Worm (Caenorhabditis elegans) whole organism, L2 larva: Measurements from ENCODE around the gene srw-60.

ENCODE experiments used
- C34F6.9 ChIP-seq: fragments of 150-350 bp; optimal IDR thresholded peaks from 2 replicates; lab custom pipeline; 2014; ENCODE audit warnings: missing biosample characterization, missing genetic modification characterization
- F13H6.1 ChIP-seq: sonication (generic microtip); optimal IDR thresholded peaks from 2 replicates; lab custom pipeline; 2016; ENCODE audit warnings: missing genetic modification characterization, missing compliant biosample characterization
- R02D3.7 ChIP-seq: fragments of 150-350 bp; optimal IDR thresholded peaks from 2 replicates; lab custom pipeline; 2014; ENCODE audit warnings: missing biosample characterization, missing genetic modification characterization
- ZK546.5 ChIP-seq: sonication (generic microtip); optimal IDR thresholded peaks from 2 replicates; lab custom pipeline; 2017; ENCODE audit warnings: missing biosample characterization, missing genetic modification characterization
- alr-1 ChIP-seq: fragments of 150-350 bp; optimal IDR thresholded peaks from 2 replicates; lab custom pipeline; 2014; ENCODE audit warnings: missing biosample characterization, missing genetic modification characterization
- ceh-16 ChIP-seq: fragments of 150-350 bp; optimal IDR thresholded peaks from 2 replicates; lab custom pipeline; 2014; ENCODE audit warnings: missing biosample characterization, missing genetic modification characterization
- ceh-82 ChIP-seq: fragments of 150-350 bp; optimal IDR thresholded peaks from 2 replicates; lab custom pipeline; 2014; ENCODE audit warnings: missing biosample characterization, missing genetic modification characterization
- crh-2 ChIP-seq: sonication (generic microtip); optimal IDR thresholded peaks from 2 replicates; lab custom pipeline; 2017; ENCODE audit warnings: missing biosample characterization, missing genetic modification characterization
- dmd-4 ChIP-seq: sonication (generic microtip); optimal IDR thresholded peaks from 2 replicates; lab custom pipeline; 2017; ENCODE audit warnings: missing biosample characterization, missing genetic modification characterization
- egl-27 ChIP-seq: sonication (generic microtip); optimal IDR thresholded peaks from 3 replicates; lab custom pipeline; 2017; ENCODE audit warnings: missing biosample characterization, missing genetic modification reagents, missing genetic modification characterization
- elt-1 ChIP-seq: fragments of 150-350 bp; optimal IDR thresholded peaks from 2 replicates; lab custom pipeline; 2014; ENCODE audit warnings: missing biosample characterization, missing genetic modification characterization
- fos-1 ChIP-seq: fragments of 150-350 bp; optimal IDR thresholded peaks from 2 replicates; lab custom pipeline; 2014; ENCODE audit warnings: missing biosample characterization, missing genetic modification characterization
- gmeb-1 ChIP-seq: fragments of 150-350 bp; optimal IDR thresholded peaks from 2 replicates; lab custom pipeline; 2014; ENCODE audit warnings: missing biosample characterization, missing genetic modification characterization
- lin-11 ChIP-seq: fragments of 150-350 bp; sonication (generic microtip); optimal IDR thresholded peaks from 2 replicates; lab custom pipeline; 2014; ENCODE audit warnings: missing biosample characterization, missing genetic modification characterization, inconsistent platforms, mixed read lengths
- lin-13 ChIP-seq: fragments of 150-350 bp; optimal IDR thresholded peaks from 2 replicates; lab custom pipeline; 2014; ENCODE audit warnings: missing biosample characterization, missing genetic modification reagents, missing genetic modification characterization
- lin-39 ChIP-seq: fragments of 150-350 bp; optimal IDR thresholded peaks from 2 replicates; lab custom pipeline; 2014; ENCODE audit warnings: missing biosample characterization, missing genetic modification reagents, missing genetic modification characterization
- lsy-2 ChIP-seq, 2 experiments: fragments of 150-350 bp in 1 of 2; sonication (generic microtip) in 1 of 2; optimal IDR thresholded peaks; 2 replicates each; lab custom pipeline; 2014 to 2017; ENCODE audit warnings: missing biosample characterization in 2 of 2, missing genetic modification characterization in 2 of 2
- mbf-1 ChIP-seq: sonication (generic microtip); optimal IDR thresholded peaks from 2 replicates; lab custom pipeline; 2017; ENCODE audit warnings: missing biosample characterization, missing genetic modification characterization
- mdl-1 ChIP-seq, 2 experiments: fragments of 150-350 bp in 1 of 2; sonication (generic microtip) in 1 of 2; optimal IDR thresholded peaks; 2 replicates each; lab custom pipeline; 2017; ENCODE audit warnings: missing biosample characterization in 2 of 2, missing genetic modification characterization in 2 of 2
- nhr-11 ChIP-seq: fragments of 150-350 bp; optimal IDR thresholded peaks from 2 replicates; lab custom pipeline; 2014; ENCODE audit warnings: missing biosample characterization, missing genetic modification characterization
- nhr-12 ChIP-seq: fragments of 150-350 bp; optimal IDR thresholded peaks from 2 replicates; lab custom pipeline; 2014; ENCODE audit warnings: missing biosample characterization, missing genetic modification characterization
- nhr-129 ChIP-seq: fragments of 150-350 bp; optimal IDR thresholded peaks from 2 replicates; lab custom pipeline; 2014; ENCODE audit warnings: missing biosample characterization, missing genetic modification characterization
- nhr-21 ChIP-seq: fragments of 150-350 bp; optimal IDR thresholded peaks from 2 replicates; lab custom pipeline; 2014; ENCODE audit warnings: missing biosample characterization, missing genetic modification characterization
- nhr-23 ChIP-seq: fragments of 150-350 bp; optimal IDR thresholded peaks from 2 replicates; lab custom pipeline; 2014; ENCODE audit warnings: missing biosample characterization, missing genetic modification reagents, missing genetic modification characterization
- nhr-237 ChIP-seq: fragments of 150-350 bp; optimal IDR thresholded peaks from 2 replicates; lab custom pipeline; 2014; ENCODE audit warnings: missing biosample characterization, missing genetic modification characterization
- nhr-25 ChIP-seq: fragments of 150-350 bp; sonication (generic microtip); optimal IDR thresholded peaks from 3 replicates; lab custom pipeline; 2014; ENCODE audit warnings: missing biosample characterization, missing genetic modification characterization
- nhr-77 ChIP-seq: fragments of 150-350 bp; optimal IDR thresholded peaks from 2 replicates; lab custom pipeline; 2014; ENCODE audit warnings: missing biosample characterization, missing genetic modification characterization
- peb-1 ChIP-seq: fragments of 150-350 bp; optimal IDR thresholded peaks from 2 replicates; lab custom pipeline; 2014; ENCODE audit warnings: missing biosample characterization, missing genetic modification characterization
- sma-3 ChIP-seq: sonication (generic microtip); optimal IDR thresholded peaks from 2 replicates; lab custom pipeline; 2016; ENCODE audit warnings: missing genetic modification reagents, missing genetic modification characterization, missing compliant biosample characterization
- sma-9 ChIP-seq, 2 experiments: fragments of 150-350 bp in 1 of 2; sonication (generic microtip) in 1 of 2; optimal IDR thresholded peaks; 2 replicates each; lab custom pipeline; 2014 to 2016; ENCODE audit warnings: missing genetic modification characterization in 2 of 2, mild to moderate bottlenecking in 1 of 2, missing biosample characterization in 1 of 2, missing compliant biosample characterization in 1 of 2, missing genetic modification reagents in 1 of 2, moderate library complexity in 1 of 2
- snpc-4 ChIP-seq: fragments of 150-350 bp; optimal IDR thresholded peaks from 2 replicates; lab custom pipeline; 2014; ENCODE audit warnings: missing biosample characterization, missing genetic modification characterization
- unc-55 ChIP-seq: fragments of 150-350 bp; sonication (generic microtip); optimal IDR thresholded peaks from 3 replicates; lab custom pipeline; 2014; ENCODE audit warnings: missing biosample characterization, missing genetic modification reagents, missing genetic modification characterization
- unc-62 ChIP-seq: fragments of 150-350 bp; optimal IDR thresholded peaks from 2 replicates; lab custom pipeline; 2014; ENCODE audit warnings: missing biosample characterization, missing genetic modification reagents, missing genetic modification characterization
- ztf-1 ChIP-seq: fragments of 200-800 bp; sonication (Bioruptor generic); conservative IDR thresholded peaks from 2 replicates; pipeline ENCODE4 v1.3.6; 2022; ENCODE audit warnings: missing genetic modification characterization, missing compliant biosample characterization
- ztf-4 ChIP-seq: fragments of 150-350 bp; optimal IDR thresholded peaks from 2 replicates; lab custom pipeline; 2014; ENCODE audit warnings: missing biosample characterization, missing genetic modification characterization

The srw-60 gene

DNA sequence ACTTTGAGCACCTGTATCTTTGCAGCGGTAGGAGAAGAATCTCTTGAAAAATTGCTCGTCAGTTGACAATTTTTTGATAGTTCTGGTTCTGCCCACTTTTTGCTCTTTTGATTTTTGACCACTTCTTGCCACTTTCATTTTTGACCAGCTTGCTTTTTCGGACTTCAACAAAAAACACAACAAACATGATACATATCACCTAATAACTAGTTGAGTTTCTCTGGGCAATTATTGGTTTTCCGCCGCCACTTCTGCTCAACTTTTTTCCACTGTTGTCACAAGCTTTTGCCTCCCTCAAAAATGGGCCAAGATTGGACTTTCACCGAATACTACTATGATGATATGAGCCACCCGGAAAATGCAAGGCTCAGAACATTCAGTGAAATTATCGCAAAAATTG lies at the start of gene srw-60:
TSS of gene srw-60 (plus strand) at position 301 of the 400 bp plus-strand sequence.
- TF ChIP-seq elt-1 (tag; lab: Kevin White, UChicago) (no peak), ZK546.5 (tag; lab: Kevin White, UChicago) (no peak), nhr-11 (tag; lab: Kevin White, UChicago) (no peak), nhr-21 (tag; lab: Kevin White, UChicago) (no peak), nhr-237 (tag; lab: Kevin White, UChicago) (no peak)

DNA sequence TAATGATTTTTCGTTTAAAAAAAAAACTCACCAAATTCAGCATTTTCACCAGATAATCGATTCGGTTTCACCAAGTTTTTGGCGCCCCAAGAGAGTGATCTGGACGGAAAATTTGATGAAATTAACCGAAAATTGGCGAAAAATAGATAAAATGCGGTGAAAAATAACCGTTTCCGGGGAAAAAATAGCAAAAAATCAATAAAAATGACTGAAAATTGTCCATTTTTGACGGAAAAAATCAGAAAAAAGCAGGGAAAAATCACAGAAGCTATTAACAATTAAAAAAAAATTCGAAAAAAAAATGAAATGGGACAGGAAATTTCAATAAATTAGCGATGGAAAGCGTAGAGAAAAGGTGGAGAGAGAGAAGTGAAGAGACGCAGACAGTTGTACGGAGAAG lies 44.9 kb upstream of the srw-60 start, which contains the start of gene ubc-15:
TSS of gene ubc-15 (minus strand) at position 101 of the 400 bp plus-strand sequence.
- no peak for TF ChIP-seq ztf-4 (tag; lab: Kevin White, UChicago)
- TF ChIP-seq lin-13 (GFP tag; lab: Kevin White, UChicago) = no peak
- TF ChIP-seq snpc-4 (tag; lab: Kevin White, UChicago) = no peak
- TF ChIP-seq unc-55 (GFP tag; lab: Kevin White, UChicago) = peak; percentile 5
- TF ChIP-seq ZK546.5 (tag; lab: Kevin White, UChicago) = no peak
- no peak for TF ChIP-seq nhr-25 (tag; lab: Kevin White, UChicago)
- no peak for TF ChIP-seq R02D3.7
- TF ChIP-seq F13H6.1 (tag; lab: Kevin White, UChicago) = no peak

DNA sequence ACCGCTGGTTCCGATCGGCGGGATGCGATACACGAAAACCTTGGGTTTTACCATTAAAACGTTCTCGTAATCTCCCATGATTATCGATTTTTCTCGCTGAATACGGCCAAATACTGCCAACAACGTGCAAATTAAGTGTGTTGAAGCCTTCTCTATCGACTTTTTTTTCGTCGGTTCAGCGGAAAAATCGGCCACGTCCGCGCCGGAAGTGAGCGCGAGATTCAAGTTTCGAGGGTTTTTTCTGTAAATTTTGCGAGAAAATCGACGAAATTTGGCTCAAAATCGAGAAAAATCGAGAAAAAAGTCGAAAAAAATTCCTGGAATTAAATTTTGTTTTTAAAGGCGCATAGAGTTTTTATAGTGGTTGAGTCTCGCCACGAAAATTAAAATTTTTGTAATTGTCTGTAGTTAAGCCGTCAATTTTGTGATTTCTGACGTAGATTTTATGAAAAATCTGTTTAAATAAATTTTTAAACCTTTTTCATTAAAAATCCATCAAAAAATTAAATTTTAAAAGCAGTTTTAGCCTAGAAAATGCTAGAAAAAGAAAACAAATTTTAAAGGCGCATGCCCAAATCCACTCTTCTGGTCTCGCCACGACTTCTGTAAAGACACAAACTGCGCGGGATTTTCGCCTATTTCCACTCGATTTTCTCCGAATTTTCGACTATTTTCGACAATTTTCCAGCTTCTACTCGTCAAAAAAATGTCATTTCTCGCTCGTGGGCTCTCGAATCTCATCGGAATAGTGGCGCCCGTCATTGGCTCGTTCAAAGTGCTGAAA lies 39.1 kb upstream of the srw-60 start, which contains the start of the genes ncap-1 and Y110A2AR.1:
TSS of gene ncap-1 (minus strand) at position 241 of the 784 bp plus-strand sequence.
TSS of gene Y110A2AR.1 (plus strand) at position 637 of the 784 bp plus-strand sequence.
- TF ChIP-seq sma-9 (GFP tag; optimal IDR thresholded peaks at IDR 0.05; lab: Kevin White, UChicago) (no peak), sma-9 (tag; optimal IDR thresholded peaks at IDR 0.05; lab: Kevin White, UChicago) (no peak), peb-1 (tag; lab: Kevin White, UChicago) (no peak), nhr-21 (tag; lab: Kevin White, UChicago) (no peak), gmeb-1 (peak; percentile 27), unc-55 (GFP tag; lab: Kevin White, UChicago) (peak; percentile 34), ceh-16 (tag; lab: Kevin White, UChicago) (no peak), ceh-82 (tag; lab: Kevin White, UChicago) (no peak), C34F6.9 (tag; lab: Kevin White, UChicago) (peak; percentile 19), egl-27 (tag; lab: Kevin White, UChicago) (no peak), lsy-2 (tag; optimal IDR thresholded peaks at IDR 0.05; lab: Kevin White, UChicago) (peak in 1 of 2 experiments; percentile 25), nhr-23 (tag; lab: Kevin White, UChicago) (no peak)

DNA sequence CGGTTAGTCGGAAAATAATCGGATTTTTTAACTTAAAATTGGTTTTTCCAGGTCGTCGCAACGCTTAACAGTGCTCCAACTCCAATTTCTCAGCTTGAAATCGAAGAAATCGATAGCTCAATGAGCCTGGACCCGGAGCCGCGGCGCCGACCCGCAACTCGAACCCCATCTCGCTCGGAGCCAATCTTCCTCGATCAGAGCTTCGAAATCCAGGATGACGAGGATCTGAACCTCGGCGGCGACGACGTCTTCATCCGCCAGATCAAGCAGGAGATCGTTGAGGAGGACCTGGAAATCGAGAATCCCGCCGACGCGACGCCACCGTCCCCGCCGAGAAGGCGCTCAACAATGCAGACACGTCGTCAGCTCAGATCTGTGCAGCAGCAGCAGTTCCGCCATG lies 38.2 kb upstream of the srw-60 start:
- TF ChIP-seq peb-1 (tag; lab: Kevin White, UChicago) (no peak), nhr-12 (no peak), nhr-21 (tag; lab: Kevin White, UChicago) (no peak), mbf-1 (tag; lab: Kevin White, UChicago) (no peak), ztf-4 (tag; lab: Kevin White, UChicago) (no peak), ceh-16 (tag; lab: Kevin White, UChicago) (no peak), sma-9 (GFP tag; optimal IDR thresholded peaks at IDR 0.05; lab: Kevin White, UChicago) (no peak), sma-9 (tag; optimal IDR thresholded peaks at IDR 0.05; lab: Kevin White, UChicago) (no peak), dmd-4 (tag; lab: Kevin White, UChicago) (no peak), fos-1 (no peak), ztf-1 (GFP tag; lab: Robert Waterston, UW) (no peak), C34F6.9 (tag; lab: Kevin White, UChicago) (no peak), lin-39 (tag; lab: Kevin White, UChicago) (no peak), nhr-77 (tag; lab: Kevin White, UChicago) (no peak), sma-3 (GFP tag; lab: Kevin White, UChicago) (no peak), alr-1 (tag; lab: Kevin White, UChicago) (no peak)

DNA sequence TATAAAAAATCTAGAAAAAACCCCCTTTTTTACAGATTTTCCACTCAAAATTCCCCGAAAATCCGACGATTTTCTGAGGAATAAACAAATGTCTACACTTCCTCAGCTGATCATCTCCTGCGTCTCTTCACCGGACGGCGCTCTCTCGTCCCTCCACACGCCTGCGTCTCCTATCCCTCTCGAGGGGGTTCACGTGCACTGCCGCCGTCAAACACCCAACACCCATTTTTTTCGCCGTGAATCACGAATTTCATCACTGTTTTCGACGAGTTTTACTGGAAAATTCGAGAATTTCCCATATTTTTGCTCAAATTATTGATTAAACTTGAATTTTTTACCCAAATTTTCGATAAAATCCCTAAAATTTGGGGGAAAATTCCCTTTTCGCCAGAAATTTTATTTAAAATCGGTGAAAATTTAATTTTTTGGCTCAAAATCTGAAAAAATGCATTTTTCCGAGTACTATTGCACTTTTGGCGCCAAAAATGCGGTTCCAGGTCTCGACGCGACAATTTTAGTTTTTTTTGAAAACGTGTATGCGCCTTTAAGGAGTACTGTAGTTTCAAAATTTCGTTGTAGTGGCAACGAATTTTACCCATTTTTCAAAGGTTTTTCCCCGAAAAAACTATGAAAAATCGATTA lies 37.5 kb upstream of the srw-60 start:
- TF ChIP-seq lin-13 (GFP tag; lab: Kevin White, UChicago) = peak; percentile 1
- TF ChIP-seq ceh-16 (tag; lab: Kevin White, UChicago) = no peak
- TF ChIP-seq gmeb-1 = peak; percentile 27
- TF ChIP-seq ceh-82 (tag; lab: Kevin White, UChicago) = no peak
- no peak for TF ChIP-seq ztf-1 (GFP tag; lab: Robert Waterston, UW)
- peak; percentile 64 for TF ChIP-seq unc-55 (GFP tag; lab: Kevin White, UChicago)
- TF ChIP-seq nhr-129 (tag; lab: Kevin White, UChicago) = peak; percentile 48
- peak; percentile 52 for TF ChIP-seq sma-9 (GFP tag; optimal IDR thresholded peaks at IDR 0.05; lab: Kevin White, UChicago)
- TF ChIP-seq sma-9 (tag; optimal IDR thresholded peaks at IDR 0.05; lab: Kevin White, UChicago) = no peak
- no peak for TF ChIP-seq alr-1 (tag; lab: Kevin White, UChicago)
- TF ChIP-seq crh-2 (tag; lab: Kevin White, UChicago) = peak; percentile 28
- no peak for TF ChIP-seq elt-1 (tag; lab: Kevin White, UChicago)
- TF ChIP-seq lin-11 (tag; lab: Kevin White, UChicago) = peak; percentile 6
- TF ChIP-seq snpc-4 (tag; lab: Kevin White, UChicago) = no peak
- TF ChIP-seq fos-1 = peak; percentile 61
- TF ChIP-seq lin-39 (tag; lab: Kevin White, UChicago) = no peak
- peak; percentile 15 for TF ChIP-seq sma-3 (GFP tag; lab: Kevin White, UChicago)
- TF ChIP-seq C34F6.9 (tag; lab: Kevin White, UChicago) = peak; percentile 80
- TF ChIP-seq F13H6.1 (tag; lab: Kevin White, UChicago) = peak; percentile 7
- peak; percentile 35 for TF ChIP-seq nhr-25 (tag; lab: Kevin White, UChicago)
- no peak for TF ChIP-seq unc-62 (GFP tag; lab: Kevin White, UChicago)
- TF ChIP-seq mdl-1 (tag; optimal IDR thresholded peaks at IDR 0.05; lab: Kevin White, UChicago) = peak; percentile 70 to 82
- peak; percentile 26 to 62 for TF ChIP-seq lsy-2 (tag; optimal IDR thresholded peaks at IDR 0.05; lab: Kevin White, UChicago)
- TF ChIP-seq nhr-237 (tag; lab: Kevin White, UChicago) = no peak
- TF ChIP-seq, all 48 proteins: peak for 14
